Worm (Caenorhabditis elegans): ENCODE results near the gene C29E4.15.

DNA sequence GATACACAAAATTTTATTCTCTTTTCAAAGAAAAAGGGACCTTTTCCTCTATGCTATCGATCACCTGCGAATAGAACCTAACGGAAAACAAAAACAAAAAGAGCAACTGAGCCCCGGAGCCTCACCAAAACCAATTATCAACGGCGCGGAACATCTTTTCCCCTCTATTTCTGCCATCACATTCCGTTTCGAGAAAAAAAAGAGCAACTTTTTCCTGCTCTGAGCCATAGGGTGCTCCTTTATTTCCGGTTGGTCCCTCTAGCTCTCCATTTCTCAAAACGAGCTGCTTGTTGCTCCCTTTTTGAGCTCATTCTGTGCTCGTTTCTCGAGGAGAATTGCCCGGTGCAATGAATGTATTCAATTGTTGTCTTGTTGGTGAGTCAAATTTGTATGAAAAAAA lies 27.2 kb downstream of the C29E4.15 start, which contains the start of gene clp-1:
- no peak for TF ChIP-seq ceh-39 (tag; optimal IDR thresholded peaks at IDR 0.05)
- no peak for TF ChIP-seq nhr-237 (tag; optimal IDR thresholded peaks at IDR 0.05)
- no peak for TF ChIP-seq lin-13 (tag; optimal IDR thresholded peaks at IDR 0.05)
- no peak for TF ChIP-seq cnd-1 (tag; optimal IDR thresholded peaks at IDR 0.05)
- no peak for TF ChIP-seq unc-62 (GFP tag; optimal IDR thresholded peaks at IDR 0.05)
- TF ChIP-seq elt-3 (tag; optimal IDR thresholded peaks at IDR 0.05): no peak
- no peak for TF ChIP-seq ztf-11 (tag; optimal IDR thresholded peaks at IDR 0.05)
- TF ChIP-seq ces-1 (GFP tag; optimal IDR thresholded peaks at IDR 0.05): no peak
- no peak for TF ChIP-seq elt-1 (tag; optimal IDR thresholded peaks at IDR 0.05; ENCODE audit: borderline replicate concordance, insufficient read depth)
- no peak for TF ChIP-seq snpc-4 (tag; optimal IDR thresholded peaks at IDR 0.05)
- no peak for TF ChIP-seq pha-4 (tag; optimal IDR thresholded peaks at IDR 0.05)

Measured in whole organism, mixed stage, embryonic.